Worm (Caenorhabditis elegans) whole organism, late embryonic: Measurements from ENCODE around the gene W04G3.12.

ENCODE experiments used
- F13H6.1 ChIP-seq: sonication (generic microtip); optimal IDR thresholded peaks from 2 replicates; lab custom pipeline; 2016; ENCODE audit warnings: missing genetic modification characterization, missing compliant biosample characterization
- K02D7.2 ChIP-seq: sonication (generic microtip); optimal IDR thresholded peaks from 2 replicates; lab custom pipeline; 2017; ENCODE audit warnings: mild to moderate bottlenecking, missing genetic modification characterization, missing compliant biosample characterization
- T23F11.4 ChIP-seq: fragments of 200-800 bp; sonication (Bioruptor generic); optimal IDR thresholded peaks from 2 replicates; lab custom pipeline; 2018; ENCODE audit warnings: mild to moderate bottlenecking, missing genetic modification characterization, missing compliant biosample characterization
- ahr-1 ChIP-seq: sonication (generic microtip); optimal IDR thresholded peaks from 2 replicates; lab custom pipeline; 2016; ENCODE audit warnings: missing genetic modification characterization, missing compliant biosample characterization
- ama-1 ChIP-seq: fragments of 150-350 bp; optimal IDR thresholded peaks from 2 replicates; lab custom pipeline; 2014
- ceh-14 ChIP-seq: sonication (generic microtip); optimal IDR thresholded peaks from 2 replicates; lab custom pipeline; 2016; ENCODE audit warnings: missing genotype, missing genetic modification characterization, missing compliant biosample characterization
- ceh-18 ChIP-seq: sonication (generic microtip); optimal IDR thresholded peaks from 2 replicates; lab custom pipeline; 2016; ENCODE audit warnings: missing genetic modification characterization, missing compliant biosample characterization
- ceh-19 ChIP-seq: fragments of 200-800 bp; sonication (Bioruptor generic); optimal IDR thresholded peaks from 2 replicates; lab custom pipeline; 2018; ENCODE audit warnings: mild to moderate bottlenecking, missing genetic modification characterization, missing compliant biosample characterization
- ceh-22 ChIP-seq: sonication (generic microtip); optimal IDR thresholded peaks from 2 replicates; lab custom pipeline; 2017; ENCODE audit warnings: missing biosample characterization, missing genetic modification characterization
- ceh-24 ChIP-seq: sonication (generic microtip); optimal IDR thresholded peaks from 2 replicates; lab custom pipeline; 2016; ENCODE audit warnings: mild to moderate bottlenecking, missing genetic modification characterization, missing compliant biosample characterization
- ceh-31 ChIP-seq: sonication (generic microtip); optimal IDR thresholded peaks from 2 replicates; lab custom pipeline; 2016; ENCODE audit warnings: missing genetic modification characterization, missing compliant biosample characterization
- ceh-34 ChIP-seq: sonication (generic microtip); optimal IDR thresholded peaks from 2 replicates; lab custom pipeline; 2016; ENCODE audit warnings: mild to moderate bottlenecking, missing genetic modification characterization, missing compliant biosample characterization
- ceh-45 ChIP-seq: fragments of 200-800 bp; sonication (Bioruptor generic); IDR thresholded peaks from 2 replicates; pipeline ENCODE4 v1.3.6; 2022; ENCODE audit warnings: missing genetic modification reagents, missing genetic modification characterization, missing compliant biosample characterization
- ceh-48 ChIP-seq: sonication (generic microtip); optimal IDR thresholded peaks from 2 replicates; lab custom pipeline; 2016; ENCODE audit warnings: missing genetic modification characterization, inconsistent platforms, missing compliant biosample characterization
- dmd-4 ChIP-seq: sonication (generic microtip); optimal IDR thresholded peaks from 2 replicates; lab custom pipeline; 2016; ENCODE audit warnings: borderline replicate concordance, missing genetic modification characterization, missing compliant biosample characterization
- dve-1 ChIP-seq: sonication (generic microtip); optimal IDR thresholded peaks from 2 replicates; lab custom pipeline; 2017; ENCODE audit warnings: antibody characterized with exemption, mild to moderate bottlenecking, missing genetic modification characterization, missing compliant biosample characterization
- elt-4 ChIP-seq: sonication (generic microtip); optimal IDR thresholded peaks from 2 replicates; lab custom pipeline; 2016; ENCODE audit warnings: missing genetic modification characterization, missing compliant biosample characterization
- ets-4 ChIP-seq: sonication (generic microtip); optimal IDR thresholded peaks from 2 replicates; lab custom pipeline; 2016; ENCODE audit warnings: missing genetic modification characterization, missing compliant biosample characterization
- hlh-6 ChIP-seq: sonication (generic microtip); optimal IDR thresholded peaks from 2 replicates; lab custom pipeline; 2016; ENCODE audit warnings: missing genotype, missing genetic modification characterization, missing compliant biosample characterization
- lin-11 ChIP-seq: fragments of 200-800 bp; sonication (Bioruptor generic); optimal IDR thresholded peaks from 2 replicates; lab custom pipeline; 2018; ENCODE audit warnings: mild to moderate bottlenecking, missing genetic modification characterization, missing compliant biosample characterization
- mec-3 ChIP-seq: sonication (generic microtip); optimal IDR thresholded peaks from 2 replicates; lab custom pipeline; 2016; ENCODE audit warnings: borderline replicate concordance, missing genetic modification characterization, missing compliant biosample characterization
- nhr-232 ChIP-seq: sonication (generic microtip); optimal IDR thresholded peaks from 2 replicates; lab custom pipeline; 2016; ENCODE audit warnings: missing genetic modification characterization, missing compliant biosample characterization
- odd-2 ChIP-seq: sonication (generic microtip); optimal IDR thresholded peaks from 2 replicates; lab custom pipeline; 2017; ENCODE audit warnings: antibody characterized with exemption, mild to moderate bottlenecking, missing genetic modification characterization, missing compliant biosample characterization
- pax-1 ChIP-seq: fragments of 150-350 bp; optimal IDR thresholded peaks from 2 replicates; lab custom pipeline; 2014; ENCODE audit warnings: missing biosample characterization, missing genetic modification characterization
- pha-2 ChIP-seq: sonication (generic microtip); optimal IDR thresholded peaks from 2 replicates; lab custom pipeline; 2017; ENCODE audit warnings: mild to moderate bottlenecking, missing genetic modification characterization, missing compliant biosample characterization
- rnt-1 ChIP-seq: sonication (generic microtip); optimal IDR thresholded peaks from 2 replicates; lab custom pipeline; 2016; ENCODE audit warnings: missing genetic modification characterization, missing compliant biosample characterization
- sdc-2 ChIP-seq: sonication (generic microtip); optimal IDR thresholded peaks from 2 replicates; lab custom pipeline; 2016; ENCODE audit warnings: missing genotype, missing genetic modification characterization, missing compliant biosample characterization
- syd-9 ChIP-seq: sonication (generic microtip); optimal IDR thresholded peaks from 2 replicates; lab custom pipeline; 2016; ENCODE audit warnings: mild to moderate bottlenecking, missing genetic modification characterization, moderate library complexity, missing compliant biosample characterization
- ttx-3 ChIP-seq: sonication (generic microtip); optimal IDR thresholded peaks from 2 replicates; lab custom pipeline; 2016; ENCODE audit warnings: missing genetic modification reagents, missing genetic modification characterization, missing compliant biosample characterization
- unc-42 ChIP-seq: sonication (generic microtip); optimal IDR thresholded peaks from 2 replicates; lab custom pipeline; 2016; ENCODE audit warnings: missing genotype, missing genetic modification characterization, missing compliant biosample characterization
- unc-55 ChIP-seq: sonication (generic microtip); optimal IDR thresholded peaks from 2 replicates; lab custom pipeline; 2017; ENCODE audit warnings: missing biosample characterization, missing genetic modification reagents, missing genetic modification characterization
- zip-5 ChIP-seq: sonication (generic microtip); optimal IDR thresholded peaks from 2 replicates; lab custom pipeline; 2016; ENCODE audit warnings: missing genetic modification characterization, missing compliant biosample characterization

The W04G3.12 gene

ce11 chrX:11122412-11122811, 45.8 kb upstream of the W04G3.12 start:
- TF ChIP-seq ceh-22 (tag; lab: Kevin White, UChicago) (no peak), dmd-4 (tag; lab: Kevin White, UChicago) (no peak), ama-1 (lab: Kevin White, UChicago) (no peak), syd-9 (tag; lab: Kevin White, UChicago) (no peak)

DNA sequence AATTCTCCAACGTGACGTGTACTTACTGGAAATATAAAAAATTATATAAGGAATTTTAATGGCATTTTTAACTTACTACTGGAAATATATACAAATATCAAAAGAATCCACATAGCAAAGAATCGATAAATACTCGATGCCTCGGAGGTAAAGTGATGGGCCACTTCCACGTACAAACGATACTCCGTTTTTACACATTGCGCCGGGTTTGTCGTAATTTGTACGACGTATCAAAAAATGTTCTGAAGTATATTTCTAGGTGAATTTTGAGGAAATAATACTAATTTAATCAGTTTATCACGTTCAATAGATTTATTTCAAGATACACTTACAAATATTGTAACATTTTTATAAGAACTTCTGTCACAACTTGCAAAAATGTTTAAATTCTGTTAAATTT, 44.2 kb upstream of the W04G3.12 start, which contains the start of gene R08B4.3:
Gene R08B4.3, minus strand, starts transcription at position 198 of the 400 bp plus-strand sequence.
- TF ChIP-seq nhr-232 (tag; lab: Kevin White, UChicago) (no peak), elt-4 (tag; lab: Kevin White, UChicago) (no peak), ceh-14 (tag; lab: Kevin White, UChicago) (no peak), ceh-31 (tag; lab: Kevin White, UChicago) (no peak), hlh-6 (tag; lab: Kevin White, UChicago) (no peak), zip-5 (tag; lab: Kevin White, UChicago) (no peak), odd-2 (tag; lab: Kevin White, UChicago) (no peak), T23F11.4 (GFP tag; lab: Kevin White, UChicago) (no peak)

DNA sequence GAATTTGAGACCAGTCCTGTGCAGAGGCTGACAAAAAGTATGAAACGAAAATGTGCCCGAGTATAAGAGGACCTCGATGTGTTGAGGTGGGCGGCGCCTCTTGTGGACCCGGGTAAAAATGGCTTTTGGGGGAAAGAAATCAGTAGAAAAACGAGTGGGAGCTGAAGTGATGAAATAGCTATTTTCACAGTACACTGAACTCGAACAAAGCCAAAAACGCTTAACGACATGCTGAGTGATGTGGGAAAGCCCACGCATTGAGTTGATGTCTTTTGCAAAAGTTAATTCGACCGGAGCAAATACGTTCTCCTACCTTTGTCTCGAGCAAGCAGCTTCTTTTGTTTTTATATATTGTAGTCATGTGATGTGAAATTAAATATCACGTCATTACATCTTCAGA, 40.1 kb upstream of the W04G3.12 start, which contains the start of gene nlp-66:
Gene nlp-66, minus strand, starts transcription at position 101 of the 400 bp plus-strand sequence.
- no peak for TF ChIP-seq ceh-45 (GFP tag; lab: Robert Waterston, UW)
- TF ChIP-seq dmd-4 (tag; lab: Kevin White, UChicago), result no peak
- TF ChIP-seq dve-1, result no peak
- no peak for TF ChIP-seq ceh-19 (GFP tag; lab: Kevin White, UChicago)
- no peak for TF ChIP-seq ceh-24
- TF ChIP-seq hlh-6 (tag; lab: Kevin White, UChicago), result no peak
- TF ChIP-seq lin-11 (tag; lab: Kevin White, UChicago), result no peak
- no peak for TF ChIP-seq mec-3 (tag; lab: Kevin White, UChicago)
- TF ChIP-seq pha-2 (tag; lab: Kevin White, UChicago), result no peak
- TF ChIP-seq K02D7.2, result no peak
- TF ChIP-seq nhr-232 (tag; lab: Kevin White, UChicago), result no peak
- no peak for TF ChIP-seq ceh-18 (tag; lab: Kevin White, UChicago)

DNA sequence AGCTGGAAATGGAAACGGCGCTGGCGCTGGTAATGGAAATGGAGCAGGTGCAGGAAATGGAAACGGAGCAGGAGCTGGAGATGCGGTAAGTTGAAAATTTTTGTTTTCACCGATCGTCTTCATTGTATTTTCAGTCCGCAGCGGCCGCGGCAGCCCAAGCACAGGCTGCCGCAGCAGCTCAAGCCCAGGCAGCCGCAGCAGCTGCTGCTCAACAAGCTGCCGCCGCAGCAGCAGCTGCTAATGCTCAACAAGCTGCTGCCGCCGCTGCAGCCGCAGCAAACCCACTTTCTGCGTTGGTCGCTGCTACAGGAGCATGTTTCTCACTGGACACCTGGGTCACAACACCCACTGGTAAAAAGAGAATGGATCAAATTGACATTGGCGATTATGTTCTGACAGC, 37.8 kb upstream of the W04G3.12 start:
- TF ChIP-seq ttx-3, result no peak
- no peak for TF ChIP-seq unc-42 (tag; lab: Kevin White, UChicago)
- no peak for TF ChIP-seq rnt-1 (tag; lab: Kevin White, UChicago)
- TF ChIP-seq, all 69 proteins: peak for 0

DNA sequence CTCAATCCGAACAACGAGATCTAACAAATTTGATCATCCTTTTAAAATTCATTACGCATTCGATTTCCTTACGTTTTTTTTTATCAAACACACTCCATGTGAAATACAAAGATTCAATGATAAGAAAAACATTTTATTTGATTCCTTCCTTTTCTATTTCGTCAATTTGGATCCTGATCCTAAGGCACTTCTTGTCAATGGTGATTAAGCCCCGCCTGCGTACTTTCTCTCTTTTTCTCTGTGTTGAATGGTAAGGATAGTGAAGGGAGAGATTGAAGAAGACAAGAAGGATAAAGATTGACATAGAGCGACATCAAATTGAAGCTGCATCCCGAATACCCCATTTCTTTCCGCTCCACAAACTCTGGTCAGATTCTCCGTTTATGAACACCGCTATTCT, 32.6 kb upstream of the W04G3.12 start, which contains the start of gene grd-1:
Gene grd-1, plus strand, starts transcription at position 241 of the 400 bp plus-strand sequence.
- TF ChIP-seq ceh-48 (no peak), lin-11 (tag; lab: Kevin White, UChicago) (no peak), pha-2 (tag; lab: Kevin White, UChicago) (no peak), pax-1 (no peak), ceh-34 (tag; lab: Kevin White, UChicago) (no peak), ama-1 (lab: Kevin White, UChicago) (no peak), ahr-1 (no peak), unc-55 (GFP tag; lab: Kevin White, UChicago) (no peak), odd-2 (tag; lab: Kevin White, UChicago) (no peak), syd-9 (tag; lab: Kevin White, UChicago) (no peak), sdc-2 (tag; lab: Kevin White, UChicago) (no peak), ets-4 (tag; lab: Kevin White, UChicago) (no peak), ttx-3 (no peak), zip-5 (tag; lab: Kevin White, UChicago) (no peak), F13H6.1 (tag; lab: Kevin White, UChicago) (no peak), hlh-6 (tag; lab: Kevin White, UChicago) (no peak)
